Fruit fly (Drosophila melanogaster): Measurements from ENCODE around the gene norpA.

Gene norpA

DNA sequence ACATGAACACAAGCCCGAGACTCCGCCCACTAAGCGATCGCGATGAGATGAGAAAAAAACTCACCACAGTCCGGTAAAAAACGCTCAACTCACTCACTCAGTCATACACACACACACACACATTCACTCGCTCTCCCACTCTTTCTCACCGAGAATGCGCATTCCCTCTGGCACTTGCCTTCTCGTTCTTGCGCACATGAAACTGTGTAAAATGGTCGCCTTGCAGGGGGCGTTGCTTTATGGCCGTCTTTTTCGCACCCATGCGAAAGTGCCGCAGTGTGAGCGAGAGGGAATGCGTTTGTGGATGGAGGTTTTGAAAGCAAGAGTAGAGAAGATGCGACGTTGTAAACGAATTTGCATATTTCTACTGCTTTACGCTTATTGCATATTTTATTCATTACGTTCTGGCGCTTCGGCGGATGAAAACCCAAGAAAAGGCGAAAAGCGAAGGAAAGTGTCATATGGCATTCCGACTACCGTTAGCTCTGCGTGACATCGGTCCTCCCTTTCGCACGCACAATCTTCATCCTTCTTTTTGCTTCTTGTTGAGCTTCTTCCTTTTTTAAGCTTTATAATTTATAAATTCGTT, 89.1 kb downstream of the norpA start (continued):
- TF ChIP-seq CG33557 (GFP tag; optimal IDR thresholded peaks at IDR 0.05) (no peak), CG12769 (tag; optimal IDR thresholded peaks at IDR 0.05) (no peak), lilli (GFP tag; optimal IDR thresholded peaks at IDR 0.05) (no peak), HmgD (GFP tag; optimal IDR thresholded peaks at IDR 0.05) (peak; percentile 62), zen2 (GFP tag; IDR thresholded peaks at IDR 0.05; ENCODE audit: partially characterized antibody) (peak; percentile 44; the same call in 1 of the 3 replicates), CG13287 (GFP tag; IDR thresholded peaks at IDR 0.05; ENCODE audit: partially characterized antibody) (no peak; the same call in 1 of the 2 replicates), CG10321 (GFP tag; IDR thresholded peaks at IDR 0.05) (peak; percentile 96), CG6689 (GFP tag; IDR thresholded peaks at IDR 0.05) (no peak), fd102C (GFP tag; optimal IDR thresholded peaks at IDR 0.05) (no peak), wor (GFP tag; IDR thresholded peaks at IDR 0.05) (no peak), Dref (GFP tag; IDR thresholded peaks at IDR 0.05) (no peak), z (GFP tag; IDR thresholded peaks at IDR 0.05) (peak; percentile 99), zfh2 (GFP tag; optimal IDR thresholded peaks at IDR 0.05) (no peak), kni (GFP tag; optimal IDR thresholded peaks at IDR 0.05) (no peak), D (optimal IDR thresholded peaks at IDR 0.05) (peak; percentile 52), D (GFP tag; optimal IDR thresholded peaks at IDR 0.05) (no peak), repo (GFP tag; optimal IDR thresholded peaks at IDR 0.05) (no peak), pb (GFP tag; optimal IDR thresholded peaks at IDR 0.05) (no peak), Xrp1 (GFP tag; IDR thresholded peaks at IDR 0.05) (no peak), gro (GFP tag; optimal IDR thresholded peaks at IDR 0.05) (no peak), gt (GFP tag; IDR thresholded peaks at IDR 0.05) (no peak), D19A (tag; optimal IDR thresholded peaks at IDR 0.05) (no peak), Chrac-16 (GFP tag; optimal IDR thresholded peaks at IDR 0.05) (no peak), CG30020 (tag; optimal IDR thresholded peaks at IDR 0.05) (no peak), CG3847 (GFP tag; IDR thresholded peaks at IDR 0.05) (no peak), Mad (GFP tag; optimal IDR thresholded peaks at IDR 0.05) (no peak), CkIIα-i1 (GFP tag; IDR thresholded peaks at IDR 0.05) (no peak), CG12155 (GFP tag; optimal IDR thresholded peaks at IDR 0.05) (no peak), Ssrp (tag; optimal IDR thresholded peaks at IDR 0.05) (no peak), CG18599 (GFP tag; optimal IDR thresholded peaks at IDR 0.05) (no peak), emc (GFP tag; optimal IDR thresholded peaks at IDR 0.05) (no peak), CG1792 (GFP tag; optimal IDR thresholded peaks at IDR 0.05) (no peak), CG32532 (GFP tag; IDR thresholded peaks at IDR 0.05) (no peak), ac (GFP tag; optimal IDR thresholded peaks at IDR 0.05) (no peak), CG2678 (tag; optimal IDR thresholded peaks at IDR 0.05) (no peak), nmo (GFP tag; optimal IDR thresholded peaks at IDR 0.05) (peak; percentile 40), CG13775 (GFP tag; optimal IDR thresholded peaks at IDR 0.05) (no peak), gsb (GFP tag; IDR thresholded peaks at IDR 0.05) (no peak), caup (GFP tag; optimal IDR thresholded peaks at IDR 0.05; ENCODE audit: severe bottlenecking) (no peak), CG14965 (GFP tag; optimal IDR thresholded peaks at IDR 0.05; ENCODE audit: borderline replicate concordance) (no peak), CG15011 (GFP tag; optimal IDR thresholded peaks at IDR 0.05) (no peak), Eip74EF (GFP tag; optimal IDR thresholded peaks at IDR 0.05) (no peak), CG32767 (GFP tag; IDR thresholded peaks at IDR 0.05) (peak; percentile 70; the same call in 1 of the 2 replicates), Usf (GFP tag; optimal IDR thresholded peaks at IDR 0.05) (no peak), onecut (GFP tag; IDR thresholded peaks at IDR 0.05) (no peak), CG18619 (GFP tag; optimal IDR thresholded peaks at IDR 0.05) (no peak), nom (GFP tag; optimal IDR thresholded peaks at IDR 0.05) (no peak), CG9797 (GFP tag; optimal IDR thresholded peaks at IDR 0.05) (no peak), stwl (tag; optimal IDR thresholded peaks at IDR 0.05) (no peak), Spps (tag; optimal IDR thresholded peaks at IDR 0.05) (no peak), Atf6 (GFP tag; IDR thresholded peaks at IDR 0.05) (no peak)

Measured in whole organism, embryonic.